Fruit fly (Drosophila melanogaster): ENCODE data around the gene CG32269.

The CG32269 gene

dm6 chr3L:3248714-3249663, 40.2 kb upstream of the CG32269 start (continued):
- TF ChIP-seq jigr1 (GFP tag; IDR thresholded peaks at IDR 0.05) (no peak), Dek (tag; optimal IDR thresholded peaks at IDR 0.05) (no peak), peb (GFP tag; IDR thresholded peaks at IDR 0.05) (no peak), CG6813 (GFP tag; optimal IDR thresholded peaks at IDR 0.05) (no peak), trem (tag; optimal IDR thresholded peaks at IDR 0.05) (no peak), knrl (GFP tag; IDR thresholded peaks at IDR 0.05; ENCODE audit: partially characterized antibody) (no peak), cato (GFP tag; optimal IDR thresholded peaks at IDR 0.05; ENCODE audit: borderline replicate concordance) (peak; percentile 26), dimm (GFP tag; IDR thresholded peaks at IDR 0.05) (no peak), row (GFP tag; IDR thresholded peaks at IDR 0.05) (peak; percentile 54), Rx (GFP tag; IDR thresholded peaks at IDR 0.05) (no peak), CG13894 (tag; optimal IDR thresholded peaks at IDR 0.05) (no peak), Asciz (GFP tag; optimal IDR thresholded peaks at IDR 0.05) (peak; percentile 64), CG13424 (tag; optimal IDR thresholded peaks at IDR 0.05) (peak; percentile 65), CG14860 (GFP tag; IDR thresholded peaks at IDR 0.05; ENCODE audit: partially characterized antibody) (no peak), da (GFP tag; optimal IDR thresholded peaks at IDR 0.05) (no peak), chm (GFP tag; IDR thresholded peaks at IDR 0.05) (no peak), CG5953 (GFP tag; IDR thresholded peaks at IDR 0.05) (peak; percentile 37; the same call in 1 of the 2 replicates), Spps (tag; optimal IDR thresholded peaks at IDR 0.05) (no peak), Camta (GFP tag; optimal IDR thresholded peaks at IDR 0.05) (no peak), CG31441 (GFP tag; IDR thresholded peaks at IDR 0.05) (peak; percentile 54; the same call in 1 of the 2 replicates), CG15073 (GFP tag; optimal IDR thresholded peaks at IDR 0.05) (peak; percentile 5), H2.0 (GFP tag; IDR thresholded peaks at IDR 0.05) (no peak), Stat92E (GFP tag; optimal IDR thresholded peaks at IDR 0.05) (no peak), CG18619 (GFP tag; optimal IDR thresholded peaks at IDR 0.05) (peak; percentile 45), CG7839 (tag; optimal IDR thresholded peaks at IDR 0.05) (peak; percentile 53), crc (GFP tag; optimal IDR thresholded peaks at IDR 0.05) (no peak), CG6765 (GFP tag; optimal IDR thresholded peaks at IDR 0.05) (no peak), CG10147 (GFP tag; optimal IDR thresholded peaks at IDR 0.05) (no peak), lmd (GFP tag; IDR thresholded peaks at IDR 0.05) (peak; percentile 33; the same call in 1 of the 2 replicates), az2 (GFP tag; optimal IDR thresholded peaks at IDR 0.05) (peak; percentile 56), CG42726 (GFP tag; IDR thresholded peaks at IDR 0.05; ENCODE audit: partially characterized antibody) (no peak), CG8765 (GFP tag; IDR thresholded peaks at IDR 0.05) (no peak), Meics (GFP tag; optimal IDR thresholded peaks at IDR 0.05) (peak; percentile 14), YL-1 (GFP tag; optimal IDR thresholded peaks at IDR 0.05) (no peak), Blimp-1 (GFP tag; optimal IDR thresholded peaks at IDR 0.05) (peak; percentile 36), pb (GFP tag; optimal IDR thresholded peaks at IDR 0.05) (no peak), CG3163 (GFP tag; optimal IDR thresholded peaks at IDR 0.05) (no peak), CG17829 (tag; optimal IDR thresholded peaks at IDR 0.05) (peak; percentile 21), CG8359 (GFP tag; optimal IDR thresholded peaks at IDR 0.05; ENCODE audit: borderline replicate concordance) (no peak), gro (GFP tag; optimal IDR thresholded peaks at IDR 0.05) (no peak), Nf-YA (GFP tag; IDR thresholded peaks at IDR 0.05) (no peak), CG6689 (GFP tag; IDR thresholded peaks at IDR 0.05) (peak; percentile 41), CG2202 (tag; optimal IDR thresholded peaks at IDR 0.05) (no peak), CG13775 (GFP tag; optimal IDR thresholded peaks at IDR 0.05) (peak; percentile 31), ind (GFP tag; optimal IDR thresholded peaks at IDR 0.05) (peak; percentile 45), CG2129 (GFP tag; IDR thresholded peaks at IDR 0.05; ENCODE audit: partially characterized antibody) (no peak), en (GFP tag; optimal IDR thresholded peaks at IDR 0.05) (no peak), BEAF-32 (GFP tag; optimal IDR thresholded peaks at IDR 0.05) (no peak)
